Worm (Caenorhabditis elegans): Measurements from ENCODE around the gene sna-3.

Gene sna-3

DNA sequence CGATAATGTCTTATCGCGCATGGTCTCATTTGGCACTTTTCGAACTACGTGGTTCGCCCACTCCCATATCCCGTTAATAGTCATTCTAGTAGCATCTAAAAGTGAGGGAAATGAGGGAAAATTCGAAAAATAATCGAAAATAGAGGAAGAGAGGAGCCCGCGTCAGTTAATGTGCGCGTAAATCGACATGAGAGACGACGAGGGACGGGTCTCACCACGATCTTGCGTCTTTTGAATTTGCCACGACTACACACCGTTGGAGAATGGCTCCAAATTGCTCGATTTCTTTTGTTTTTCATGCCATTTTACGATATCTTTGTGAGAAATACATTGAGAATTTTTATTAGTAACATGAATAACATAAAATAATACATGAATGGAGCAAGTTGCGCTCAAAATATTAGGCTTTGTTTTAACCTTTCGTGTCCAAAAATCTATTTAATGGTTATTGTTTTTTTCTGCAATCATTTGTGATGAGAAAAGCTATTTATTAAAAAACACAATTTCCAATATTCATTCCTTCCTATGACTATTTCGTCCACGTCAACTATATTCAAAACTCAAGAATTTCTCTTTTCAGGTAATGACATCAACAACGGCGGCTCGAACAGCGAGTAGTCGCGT, 42.2 kb upstream of the sna-3 start, which contains the start of the genes gen-1 and stt-3:
Gene gen-1 (minus strand): TSS at position 95 of the 624 bp plus-strand sequence.
Gene stt-3 (plus strand): TSS at position 574 of the 624 bp plus-strand sequence.
- TF ChIP-seq R02D3.7 (tag; optimal IDR thresholded peaks at IDR 0.05) (peak; percentile 80), egl-27 (tag; optimal IDR thresholded peaks at IDR 0.05) (no peak), fos-1 (tag; optimal IDR thresholded peaks at IDR 0.05) (no peak), elt-2 (tag; optimal IDR thresholded peaks at IDR 0.05) (peak; percentile 12), egl-5 (tag; optimal IDR thresholded peaks at IDR 0.05) (no peak), elt-1 (tag; optimal IDR thresholded peaks at IDR 0.05) (no peak), nhr-25 (tag; optimal IDR thresholded peaks at IDR 0.05) (no peak), ZK546.5 (tag; optimal IDR thresholded peaks at IDR 0.05) (no peak), lin-39 (tag; optimal IDR thresholded peaks at IDR 0.05) (peak; percentile 69), nhr-43 (tag; optimal IDR thresholded peaks at IDR 0.05; ENCODE audit: poor library complexity, severe bottlenecking) (no peak), pha-4 (tag; optimal IDR thresholded peaks at IDR 0.05) (no peak), ceh-16 (tag; optimal IDR thresholded peaks at IDR 0.05) (no peak), aly-2 (tag; optimal IDR thresholded peaks at IDR 0.05) (no peak), nhr-77 (tag; optimal IDR thresholded peaks at IDR 0.05) (no peak), lin-15B (tag; optimal IDR thresholded peaks at IDR 0.05) (peak; percentile 62), ceh-9 (tag; optimal IDR thresholded peaks at IDR 0.05) (no peak), sea-2 (GFP tag; optimal IDR thresholded peaks at IDR 0.05) (no peak), nhr-11 (tag; optimal IDR thresholded peaks at IDR 0.05) (no peak)

DNA sequence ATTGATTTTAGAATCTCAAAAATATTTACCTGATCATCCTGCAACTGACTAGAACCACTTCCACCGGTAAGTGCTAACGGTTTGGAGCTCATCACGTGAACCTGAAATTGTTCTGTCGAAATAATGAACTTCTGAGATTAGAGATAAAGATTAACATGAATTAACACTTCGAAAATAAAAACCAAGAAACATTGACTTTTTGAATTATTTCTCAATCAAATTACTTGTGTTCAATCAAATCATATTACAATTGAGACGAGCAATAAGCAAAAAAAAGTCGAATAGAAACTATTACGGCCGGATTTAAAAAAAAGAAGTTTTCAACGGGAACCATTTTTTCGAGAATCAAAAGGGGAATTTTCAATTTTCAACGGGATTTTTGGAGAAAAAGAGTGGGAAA, 39.7 kb upstream of the sna-3 start, which contains the start of gene bcas-2:
Gene bcas-2 (minus strand): TSS at position 101 of the 400 bp plus-strand sequence.
- TF ChIP-seq skn-1 (tag; optimal IDR thresholded peaks at IDR 0.05) (no peak), elt-2 (tag; optimal IDR thresholded peaks at IDR 0.05) (no peak), nhr-12 (tag; optimal IDR thresholded peaks at IDR 0.05) (no peak), nfya-1 (tag; optimal IDR thresholded peaks at IDR 0.05; ENCODE audit: insufficient read depth) (no peak), lsy-12 (tag; optimal IDR thresholded peaks at IDR 0.05) (no peak), nhr-43 (tag; optimal IDR thresholded peaks at IDR 0.05; ENCODE audit: poor library complexity, severe bottlenecking) (no peak), ceh-9 (tag; optimal IDR thresholded peaks at IDR 0.05) (no peak), egl-27 (tag; optimal IDR thresholded peaks at IDR 0.05) (no peak), mml-1 (tag; optimal IDR thresholded peaks at IDR 0.05) (no peak), elt-1 (tag; optimal IDR thresholded peaks at IDR 0.05) (no peak), hmg-11 (tag; optimal IDR thresholded peaks at IDR 0.05) (no peak), ztf-11 (tag; optimal IDR thresholded peaks at IDR 0.05) (no peak), nhr-237 (tag; optimal IDR thresholded peaks at IDR 0.05) (no peak), nhr-76 (tag; optimal IDR thresholded peaks at IDR 0.05) (no peak), egl-5 (tag; optimal IDR thresholded peaks at IDR 0.05) (no peak), ceh-16 (tag; optimal IDR thresholded peaks at IDR 0.05) (no peak), mdl-1 (tag; optimal IDR thresholded peaks at IDR 0.05) (no peak)

DNA sequence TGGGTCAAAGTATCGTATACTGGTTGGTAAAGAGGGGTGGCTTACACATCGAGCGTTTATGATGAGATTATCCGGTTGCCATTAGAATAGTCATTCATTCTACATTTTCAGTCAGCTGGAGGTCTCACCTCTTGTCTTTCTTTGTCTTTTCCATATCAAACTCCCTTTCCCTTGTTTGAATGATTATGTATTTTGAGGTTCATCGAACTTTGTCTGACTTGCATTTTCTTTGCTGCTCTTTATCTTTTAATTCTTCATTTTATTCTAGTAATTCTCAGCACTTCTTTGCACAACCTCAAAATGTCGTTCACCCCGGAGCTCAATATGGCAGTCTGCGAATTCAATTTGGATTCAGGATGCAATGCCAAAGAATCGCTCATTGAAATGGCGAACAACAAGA, 34.5 kb upstream of the sna-3 start, which contains the start of gene T12A2.3:
Gene T12A2.3 (plus strand): TSS at position 301 of the 400 bp plus-strand sequence.
- TF ChIP-seq elt-1 (tag; optimal IDR thresholded peaks at IDR 0.05) (no peak), aly-2 (tag; optimal IDR thresholded peaks at IDR 0.05) (no peak), skn-1 (tag; optimal IDR thresholded peaks at IDR 0.05) (no peak), fkh-2 (tag; optimal IDR thresholded peaks at IDR 0.05) (no peak), zag-1 (tag; optimal IDR thresholded peaks at IDR 0.05) (no peak), eor-1 (tag; optimal IDR thresholded peaks at IDR 0.05) (no peak), nhr-12 (tag; optimal IDR thresholded peaks at IDR 0.05) (no peak), egl-27 (tag; optimal IDR thresholded peaks at IDR 0.05) (no peak), sea-2 (GFP tag; optimal IDR thresholded peaks at IDR 0.05) (no peak), nhr-237 (tag; optimal IDR thresholded peaks at IDR 0.05) (no peak), fos-1 (tag; optimal IDR thresholded peaks at IDR 0.05) (no peak)

DNA sequence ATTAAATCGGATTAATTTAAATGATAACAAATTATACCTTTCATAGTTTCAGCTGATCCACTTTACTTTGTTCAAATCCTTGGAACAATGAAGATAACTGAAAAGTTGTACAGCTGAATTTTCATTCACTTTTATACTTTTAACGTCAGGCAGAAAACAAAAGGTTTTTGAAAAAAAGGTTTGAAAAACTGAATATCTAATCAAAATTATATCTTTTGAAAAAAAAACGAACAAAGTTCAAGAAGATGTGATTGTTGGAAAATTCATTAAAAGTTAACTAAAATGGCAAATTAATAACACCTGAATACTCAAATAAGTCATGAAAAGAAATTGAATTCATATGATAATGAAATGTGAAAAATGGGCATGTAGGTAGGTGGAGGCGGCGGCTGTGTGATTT, 30.6 kb upstream of the sna-3 start, which contains the start of gene T12A2.21:
Gene T12A2.21 (minus strand): TSS at position 101 of the 400 bp plus-strand sequence.
- TF ChIP-seq ceh-9 (tag; optimal IDR thresholded peaks at IDR 0.05), result no peak
- TF ChIP-seq nhr-67 (tag; optimal IDR thresholded peaks at IDR 0.05), result no peak
- TF ChIP-seq nhr-43 (tag; optimal IDR thresholded peaks at IDR 0.05; ENCODE audit: poor library complexity, severe bottlenecking), result no peak

DNA sequence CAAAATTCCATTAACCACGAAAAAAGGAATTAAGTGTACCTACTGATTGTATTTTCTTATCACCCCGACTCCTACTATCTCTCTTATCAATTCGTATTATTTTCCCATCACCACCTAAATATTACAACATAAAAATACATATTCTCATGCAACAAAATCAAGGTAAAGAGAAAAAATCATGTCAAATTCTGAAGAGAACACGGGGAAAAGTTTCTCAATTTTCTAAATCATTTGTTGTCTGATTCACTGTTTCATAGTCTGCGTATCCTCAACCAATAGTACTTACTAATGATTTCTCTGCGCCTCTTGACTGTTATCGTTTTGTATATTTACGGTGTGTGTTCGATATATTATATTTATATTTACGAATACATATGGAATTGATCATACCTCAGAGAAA, 25.9 kb upstream of the sna-3 start:
- peak; percentile 4 for TF ChIP-seq nhr-25 (tag; optimal IDR thresholded peaks at IDR 0.05)
- TF ChIP-seq unc-39 (tag; optimal IDR thresholded peaks at IDR 0.05), result no peak
- TF ChIP-seq pha-4 (tag; optimal IDR thresholded peaks at IDR 0.05), result peak; percentile 87
- peak; percentile 33 for TF ChIP-seq jun-1 (tag; optimal IDR thresholded peaks at IDR 0.05)
- peak; percentile 14 for TF ChIP-seq nfya-1 (tag; optimal IDR thresholded peaks at IDR 0.05; ENCODE audit: insufficient read depth)
- peak; percentile 95 for TF ChIP-seq elt-2 (tag; optimal IDR thresholded peaks at IDR 0.05)
- TF ChIP-seq pqm-1 (tag; optimal IDR thresholded peaks at IDR 0.05), result peak; percentile 94
- no peak for TF ChIP-seq aly-2 (tag; optimal IDR thresholded peaks at IDR 0.05)
